Fruit fly (Drosophila melanogaster) whole organism: ENCODE data around the gene CG13309.

Experiments used
- CG8478 ChIP-seq: fragments of >200 bp; optimal IDR thresholded peaks from 2 replicates; lab custom pipeline; 2018; ENCODE audit warnings: inconsistent platforms
- Dll ChIP-seq: fragments of >200 bp; optimal IDR thresholded peaks from 2 replicates; lab custom pipeline; 2017
- EcR ChIP-seq, 2 experiments: fragments of >200 bp; optimal IDR thresholded peaks; 2 replicates each; lab custom pipeline; 2017; ENCODE audit warnings: missing biosample characterization in 2 of 2, missing genetic modification characterization in 2 of 2, missing genetic modification reagents in 2 of 2
- pan ChIP-seq: fragments of >200 bp; optimal IDR thresholded peaks from 2 replicates; lab custom pipeline; 2017
- psq ChIP-seq: fragments of >200 bp; optimal IDR thresholded peaks from 2 replicates; lab custom pipeline; 2017
- usp ChIP-seq: fragments of >200 bp; optimal IDR thresholded peaks from 2 replicates; lab custom pipeline; 2017; ENCODE audit warnings: missing biosample characterization, missing genetic modification characterization, mixed read lengths

dm6 chr3L:8788445-8788844, 21.8 kb upstream of the CG13309 start, which contains the start of gene Acbp5:
- TF ChIP-seq psq (lab: Kevin White, UChicago), result no peak
- TF ChIP-seq usp (GFP tag; lab: Kevin White, UChicago), result no peak
- TF ChIP-seq CG8478 (lab: Kevin White, UChicago), result no peak
- no peak for TF ChIP-seq EcR (GFP tag; optimal IDR thresholded peaks at IDR 0.05; lab: Kevin White, UChicago)
- TF ChIP-seq pan, result no peak
- no peak for TF ChIP-seq Dll (lab: Kevin White, UChicago)
